Fruit fly (Drosophila melanogaster): ENCODE results near the gene danr.
A peak's percentile ranks its signal among the peaks of the same experiment; 100 is the strongest.

Gene danr

dm6 chr3R:25183484-25184442 is 45.9 kb downstream of the danr start, which contains the start of gene dan (continued):
- TF ChIP-seq CG8388 (GFP tag; optimal IDR thresholded peaks at IDR 0.05) (peak; percentile 43), CG18262 (tag; optimal IDR thresholded peaks at IDR 0.05) (peak; percentile 74), sr (GFP tag; IDR thresholded peaks at IDR 0.05) (no peak), phol (tag; optimal IDR thresholded peaks at IDR 0.05) (peak; percentile 68), CG3163 (GFP tag; optimal IDR thresholded peaks at IDR 0.05) (peak; percentile 65), pros (GFP tag; optimal IDR thresholded peaks at IDR 0.05) (peak; percentile 96), ham (GFP tag; IDR thresholded peaks at IDR 0.05) (no peak), CG1647 (GFP tag; optimal IDR thresholded peaks at IDR 0.05) (no peak), CG31441 (GFP tag; IDR thresholded peaks at IDR 0.05) (peak; percentile 60; the same call in 1 of the 2 replicates), CoRest (tag; optimal IDR thresholded peaks at IDR 0.05) (peak; percentile 68), eve (GFP tag; optimal IDR thresholded peaks at IDR 0.05) (peak in 1 of 2 experiments; percentile 49), CG10267 (tag; optimal IDR thresholded peaks at IDR 0.05) (peak; percentile 54), MTF-1 (GFP tag; optimal IDR thresholded peaks at IDR 0.05; ENCODE audit: borderline replicate concordance) (no peak), CG10979 (tag; optimal IDR thresholded peaks at IDR 0.05) (peak; percentile 65), caup (GFP tag; optimal IDR thresholded peaks at IDR 0.05; ENCODE audit: severe bottlenecking) (peak; percentile 18), CG17359 (tag; optimal IDR thresholded peaks at IDR 0.05) (no peak), da (GFP tag; optimal IDR thresholded peaks at IDR 0.05) (no peak), zen (tag; optimal IDR thresholded peaks at IDR 0.05) (peak; percentile 90), Mes4 (GFP tag; optimal IDR thresholded peaks at IDR 0.05) (no peak), Hr51 (GFP tag; optimal IDR thresholded peaks at IDR 0.05) (peak in 1 of 2 experiments; percentile 48), odd (GFP tag; optimal IDR thresholded peaks at IDR 0.05) (peak; percentile 5), lbe (GFP tag; optimal IDR thresholded peaks at IDR 0.05) (no peak), ind (GFP tag; optimal IDR thresholded peaks at IDR 0.05) (peak; percentile 17), fu2 (GFP tag; optimal IDR thresholded peaks at IDR 0.05) (no peak), C15 (GFP tag; IDR thresholded peaks at IDR 0.05) (no peak), CG4820 (GFP tag; optimal IDR thresholded peaks at IDR 0.05) (peak; percentile 24), CG13296 (GFP tag; optimal IDR thresholded peaks at IDR 0.05) (peak; percentile 3), CG15269 (tag; optimal IDR thresholded peaks at IDR 0.05) (peak; percentile 51), CG4424 (GFP tag; optimal IDR thresholded peaks at IDR 0.05) (peak; percentile 40), CG4707 (GFP tag; optimal IDR thresholded peaks at IDR 0.05) (no peak), esg (GFP tag; conservative IDR thresholded peaks at IDR 0.05) (0 out of 2 replicates have a peak, but pooled peaks have one; percentile 26), D19A (tag; optimal IDR thresholded peaks at IDR 0.05) (peak; percentile 39), TFAM (GFP tag; optimal IDR thresholded peaks at IDR 0.05) (no peak), slbo (GFP tag; IDR thresholded peaks at IDR 0.05) (peak; percentile 49; the same call in 1 of the 2 replicates), croc (GFP tag; conservative IDR thresholded peaks at IDR 0.05) (no peak), gsb-n (tag; optimal IDR thresholded peaks at IDR 0.05) (peak; percentile 43), hkb (optimal IDR thresholded peaks at IDR 0.05) (no peak), hkb (GFP tag; IDR thresholded peaks at IDR 0.05) (no peak), pan (optimal IDR thresholded peaks at IDR 0.05) (no peak), pan (GFP tag; optimal IDR thresholded peaks at IDR 0.05 in 1 of 2, IDR thresholded peaks at IDR 0.05 in 1 of 2) (no peak), fd3F (GFP tag; optimal IDR thresholded peaks at IDR 0.05) (peak; percentile 16), Hey (tag; optimal IDR thresholded peaks at IDR 0.05) (no peak), CG12391 (tag; optimal IDR thresholded peaks at IDR 0.05) (peak; percentile 60), tll (GFP tag; optimal IDR thresholded peaks at IDR 0.05) (no peak), ttk (GFP tag; IDR thresholded peaks at IDR 0.05) (no peak), Dll (GFP tag; IDR thresholded peaks at IDR 0.05; ENCODE audit: partially characterized antibody) (no peak), psq (GFP tag; optimal IDR thresholded peaks at IDR 0.05) (no peak), CG4617 (GFP tag; optimal IDR thresholded peaks at IDR 0.05; ENCODE audit: borderline replicate concordance) (no peak)
